Worm (Caenorhabditis elegans): ENCODE measurements around the gene F01F1.15.

ce11 chrIII:5845483-5845882 is 23.8 kb downstream of the F01F1.15 start:
- TF ChIP-seq unc-39 (tag; optimal IDR thresholded peaks at IDR 0.05) (no peak), lsy-2 (tag; optimal IDR thresholded peaks at IDR 0.05) (no peak), ztf-11 (tag; optimal IDR thresholded peaks at IDR 0.05) (no peak)

All from whole organism, mixed stage, embryonic.